Fruit fly (Drosophila melanogaster): ENCODE data around the gene CG14434.

The CG14434 gene

dm6 chrX:6912269-6912668, 45.3 kb upstream of the CG14434 start (continued):
- TF ChIP-seq zen (tag; optimal IDR thresholded peaks at IDR 0.05) (no peak), Dbx (GFP tag; IDR thresholded peaks at IDR 0.05) (no peak), ci (GFP tag; IDR thresholded peaks at IDR 0.05) (no peak), ken (GFP tag; IDR thresholded peaks at IDR 0.05) (no peak), CG7556 (GFP tag; optimal IDR thresholded peaks at IDR 0.05) (no peak), dmrt99B (tag; optimal IDR thresholded peaks at IDR 0.05) (peak; percentile 7), CG3163 (GFP tag; optimal IDR thresholded peaks at IDR 0.05) (no peak), Abd-B (GFP tag; optimal IDR thresholded peaks at IDR 0.05) (no peak), crc (GFP tag; optimal IDR thresholded peaks at IDR 0.05) (no peak), jumu (GFP tag; optimal IDR thresholded peaks at IDR 0.05) (no peak), Spps (tag; optimal IDR thresholded peaks at IDR 0.05) (no peak), mam (GFP tag; optimal IDR thresholded peaks at IDR 0.05) (no peak), CG8924 (tag; optimal IDR thresholded peaks at IDR 0.05) (no peak), CG18262 (tag; optimal IDR thresholded peaks at IDR 0.05) (no peak), CG1603 (tag; optimal IDR thresholded peaks at IDR 0.05) (peak; percentile 31), tgo (GFP tag; IDR thresholded peaks at IDR 0.05) (0 out of 3 replicates have a peak, but pooled peaks have one; percentile 23), zfh1 (GFP tag; IDR thresholded peaks at IDR 0.05) (no peak), HLH3B (GFP tag; IDR thresholded peaks at IDR 0.05) (no peak), CG11504 (tag; optimal IDR thresholded peaks at IDR 0.05) (peak; percentile 42), Lim3 (GFP tag; IDR thresholded peaks at IDR 0.05) (no peak), CG16779 (GFP tag; IDR thresholded peaks at IDR 0.05) (no peak), Max (GFP tag; optimal IDR thresholded peaks at IDR 0.05) (no peak), CG10147 (GFP tag; optimal IDR thresholded peaks at IDR 0.05) (no peak), oc (tag; optimal IDR thresholded peaks at IDR 0.05) (no peak), zen2 (GFP tag; IDR thresholded peaks at IDR 0.05; ENCODE audit: partially characterized antibody) (no peak), CG7745 (tag; optimal IDR thresholded peaks at IDR 0.05) (no peak), cas (GFP tag; IDR thresholded peaks at IDR 0.05) (no peak), CG12744 (GFP tag; optimal IDR thresholded peaks at IDR 0.05) (no peak), CG6272 (GFP tag; IDR thresholded peaks at IDR 0.05) (no peak), onecut (GFP tag; IDR thresholded peaks at IDR 0.05) (no peak), CG10209 (GFP tag; optimal IDR thresholded peaks at IDR 0.05) (no peak), kah (GFP tag; optimal IDR thresholded peaks at IDR 0.05) (no peak), CG12219 (GFP tag; optimal IDR thresholded peaks at IDR 0.05) (no peak), tx (GFP tag; optimal IDR thresholded peaks at IDR 0.05) (no peak), esg (GFP tag; conservative IDR thresholded peaks at IDR 0.05) (no peak), Sry-β (GFP tag; optimal IDR thresholded peaks at IDR 0.05) (no peak), fru (optimal IDR thresholded peaks at IDR 0.05) (no peak), Hey (tag; optimal IDR thresholded peaks at IDR 0.05) (no peak), CG6689 (GFP tag; IDR thresholded peaks at IDR 0.05) (peak; percentile 14; the same call in 1 of the 2 replicates), Dek (tag; optimal IDR thresholded peaks at IDR 0.05) (no peak), fd96Cb (tag; optimal IDR thresholded peaks at IDR 0.05) (no peak), Tbp (GFP tag; optimal IDR thresholded peaks at IDR 0.05) (no peak), BEAF-32 (GFP tag; optimal IDR thresholded peaks at IDR 0.05) (no peak), CTCF (GFP tag; optimal IDR thresholded peaks at IDR 0.05) (no peak), MTF-1 (GFP tag; optimal IDR thresholded peaks at IDR 0.05; ENCODE audit: borderline replicate concordance) (no peak), Neu2 (GFP tag; optimal IDR thresholded peaks at IDR 0.05; ENCODE audit: borderline replicate concordance) (no peak), Adf1 (GFP tag; IDR thresholded peaks at IDR 0.05) (no peak), Drgx (GFP tag; IDR thresholded peaks at IDR 0.05) (peak; percentile 79), CG31388 (GFP tag; optimal IDR thresholded peaks at IDR 0.05) (no peak), CG17361 (GFP tag; IDR thresholded peaks at IDR 0.05) (no peak), Hr39 (optimal IDR thresholded peaks at IDR 0.05) (no peak), CG2129 (GFP tag; IDR thresholded peaks at IDR 0.05; ENCODE audit: partially characterized antibody) (no peak), NK7.1 (GFP tag; optimal IDR thresholded peaks at IDR 0.05) (no peak), az2 (GFP tag; optimal IDR thresholded peaks at IDR 0.05) (no peak)
